Worm (Caenorhabditis elegans) whole organism, L4/young adult: Measurements from ENCODE around the gene T28D9.11.

ENCODE experiments used
- W03F9.2 ChIP-seq: fragments of 150-350 bp; optimal IDR thresholded peaks from 2 replicates; lab custom pipeline; 2014; ENCODE audit warnings: missing biosample characterization, missing genetic modification characterization
- dao-5 ChIP-seq: sonication (generic microtip); optimal IDR thresholded peaks from 2 replicates; lab custom pipeline; 2016; ENCODE audit warnings: missing genotype, missing genetic modification characterization, moderate library complexity, missing compliant biosample characterization
- him-1 ChIP-seq: sonication (generic microtip); optimal IDR thresholded peaks from 2 replicates; lab custom pipeline; 2016; ENCODE audit warnings: missing genotype, missing genetic modification reagents, missing genetic modification characterization, missing compliant biosample characterization

DNA sequence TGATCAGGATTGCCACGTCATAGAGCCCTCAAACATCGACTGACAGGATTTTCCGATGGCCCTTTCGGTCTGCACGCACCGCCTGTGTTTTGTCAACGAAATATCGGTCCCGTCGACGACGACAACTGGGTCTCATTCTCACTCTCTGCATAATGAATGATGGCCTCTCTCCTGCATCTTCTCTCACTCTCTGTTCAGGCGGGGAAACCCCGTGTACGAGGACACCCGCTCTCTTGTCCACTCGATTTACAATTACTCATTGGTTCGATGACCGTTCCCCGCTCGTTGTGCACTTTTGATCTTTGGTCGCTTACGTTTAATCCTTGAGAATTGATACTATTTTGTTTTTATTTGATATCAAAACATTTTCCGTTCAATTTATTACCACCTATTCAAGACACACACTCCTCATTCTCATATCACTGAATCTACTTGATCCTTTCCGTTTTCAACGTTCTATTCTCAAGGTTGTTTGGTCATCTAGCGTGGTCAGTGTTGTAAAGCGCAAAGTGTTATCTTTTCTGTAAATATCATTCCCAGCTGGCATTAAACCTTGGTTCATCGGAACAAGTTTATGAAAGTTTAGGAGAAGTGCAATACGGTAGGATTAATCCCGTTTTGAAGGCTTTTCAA is 30.9 kb upstream of the T28D9.11 start:
- no peak for TF ChIP-seq him-1 (tag; lab: Kevin White, UChicago)
- no peak for TF ChIP-seq W03F9.2
- TF ChIP-seq dao-5 (tag; lab: Kevin White, UChicago): no peak
